Worm (Caenorhabditis elegans) whole organism, dauer: Measurements from ENCODE around the gene cpg-19.

Source experiments
- unc-62 ChIP-seq: sonication (generic microtip); optimal IDR thresholded peaks from 2 replicates; lab custom pipeline; 2017; ENCODE audit warnings: missing biosample characterization, missing genetic modification reagents, missing genetic modification characterization

The cpg-19 gene

DNA sequence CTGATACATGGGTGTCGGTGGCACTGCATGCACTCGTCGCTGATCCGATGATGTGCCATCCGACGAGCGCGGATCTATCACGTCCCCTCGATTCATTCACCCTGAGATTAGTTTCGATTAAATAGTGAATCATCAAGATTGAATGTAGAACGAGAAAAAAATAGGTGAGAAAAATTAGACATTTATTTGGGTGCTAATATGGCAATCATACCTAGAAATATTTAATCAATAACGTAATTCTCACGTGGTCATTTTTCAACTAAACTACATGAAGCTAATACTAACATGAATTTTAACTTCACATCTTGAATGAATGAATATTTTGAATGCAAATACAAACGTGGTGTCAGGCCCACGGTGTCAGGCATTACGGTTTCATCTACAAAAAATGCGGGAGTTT, 12.2 kb upstream of the cpg-19 start, which contains the start of gene F59C12.3:
TSS of gene F59C12.3 (minus strand) at position 101 of the 400 bp plus-strand sequence.
- TF ChIP-seq unc-62 (GFP tag; lab: Kevin White, UChicago): no peak

DNA sequence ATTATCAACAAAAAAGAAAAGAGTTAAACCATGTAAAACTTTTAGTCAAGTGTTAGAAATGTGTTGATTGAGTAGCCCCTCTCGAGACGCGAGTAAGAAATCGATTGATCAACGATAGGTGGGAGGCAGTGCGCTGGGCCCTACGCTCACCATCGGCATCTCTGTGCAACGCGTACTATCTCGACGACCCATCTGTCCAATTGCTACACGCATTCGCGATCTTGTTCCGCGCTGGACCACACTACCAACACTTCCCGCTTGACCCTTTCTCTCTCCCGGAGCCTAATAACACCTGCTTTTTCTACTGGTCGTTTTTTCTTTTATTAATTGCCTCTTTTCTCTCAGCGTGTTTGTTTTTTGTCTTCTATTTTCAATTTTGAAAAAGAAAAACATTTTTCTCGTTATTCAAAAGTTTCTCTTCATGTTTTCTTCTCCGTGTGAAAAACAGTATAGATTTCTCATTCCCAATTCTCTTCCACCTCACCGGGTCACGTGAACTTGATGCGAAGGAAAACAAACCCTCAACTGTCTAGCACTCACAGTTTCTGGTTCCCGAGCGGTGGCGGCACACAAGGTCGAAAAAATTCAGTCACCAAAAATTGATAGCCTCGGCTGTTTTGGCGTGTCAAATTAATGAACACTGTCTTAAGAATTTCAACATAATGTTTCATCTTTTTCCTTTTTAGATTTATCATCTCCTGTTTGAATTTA, 10.1 kb upstream of the cpg-19 start:
- TF ChIP-seq unc-62 (GFP tag; lab: Kevin White, UChicago): no peak

DNA sequence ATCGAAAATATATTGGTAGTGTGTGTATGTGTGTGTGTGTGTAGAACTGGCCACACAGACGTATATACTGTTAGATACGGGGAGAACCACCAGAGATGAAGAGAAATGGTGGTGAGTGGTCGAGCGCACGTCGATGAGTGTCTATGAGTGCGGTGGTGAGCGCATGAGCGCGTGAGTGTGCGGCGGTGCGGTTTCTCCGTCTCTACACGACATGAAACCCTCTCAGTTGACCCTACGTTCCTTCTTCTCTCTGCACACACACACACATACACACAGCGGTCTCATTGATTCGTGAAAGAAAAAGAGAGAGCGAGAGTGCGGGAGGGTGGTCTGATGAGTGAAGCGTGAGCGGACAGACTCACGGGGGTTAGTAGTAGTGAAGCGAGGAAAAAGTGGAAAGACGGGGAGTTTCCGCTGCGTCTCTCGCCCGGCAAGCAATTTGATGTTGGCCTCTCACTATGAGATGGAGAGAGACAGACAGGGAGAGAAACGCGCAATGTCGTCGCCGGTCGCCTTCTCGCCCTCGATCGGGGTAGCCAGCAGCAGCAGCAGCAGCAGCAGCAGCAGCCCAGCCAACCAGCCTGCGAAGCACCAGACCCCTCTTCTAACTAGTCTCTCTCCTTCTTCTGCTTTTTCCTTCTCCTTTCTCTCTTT, 9.2 kb upstream of the cpg-19 start:
- TF ChIP-seq unc-62 (GFP tag; lab: Kevin White, UChicago): no peak

DNA sequence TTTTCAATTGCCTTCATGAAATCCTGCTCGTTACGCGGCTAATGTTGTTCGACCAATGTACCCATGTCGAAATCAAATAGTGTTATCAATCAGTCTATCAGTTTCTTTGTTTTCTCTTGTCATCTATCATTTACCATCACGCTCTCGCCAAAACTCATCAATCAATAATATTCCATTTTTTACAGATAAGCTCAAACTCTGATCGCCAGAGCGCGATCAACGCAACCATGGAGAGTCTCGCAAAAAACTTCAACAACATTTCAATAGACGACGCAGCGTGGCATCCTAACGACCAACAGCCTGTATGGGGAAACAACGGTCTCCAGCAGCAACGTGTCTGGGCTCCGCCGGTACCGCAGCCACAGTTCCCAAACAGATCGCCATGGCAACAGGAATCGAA, 8.3 kb upstream of the cpg-19 start, which contains the start of gene ain-1:
TSS of gene ain-1 (plus strand) at position 186 of the 400 bp plus-strand sequence.
- no peak for TF ChIP-seq unc-62 (GFP tag; lab: Kevin White, UChicago)

DNA sequence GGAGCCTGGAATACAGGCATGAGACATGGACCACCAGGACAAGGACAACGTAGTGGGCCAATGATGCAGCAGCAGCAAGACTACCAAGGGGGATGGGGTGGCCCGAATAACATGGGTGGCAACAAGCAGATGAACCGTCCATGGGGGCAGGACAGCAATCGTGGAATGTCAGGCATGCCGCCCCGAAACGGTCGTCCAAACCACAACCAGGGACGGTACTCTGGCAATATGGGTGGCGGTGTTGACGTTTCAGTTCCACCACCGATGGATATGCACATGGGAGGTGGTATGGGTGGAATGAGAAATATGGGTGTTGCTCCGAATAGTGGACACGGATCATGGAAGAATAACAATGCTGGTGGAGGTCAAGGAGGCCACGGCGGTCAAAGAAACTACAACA, 7.5 kb upstream of the cpg-19 start:
- no peak for TF ChIP-seq unc-62 (GFP tag; lab: Kevin White, UChicago)

DNA sequence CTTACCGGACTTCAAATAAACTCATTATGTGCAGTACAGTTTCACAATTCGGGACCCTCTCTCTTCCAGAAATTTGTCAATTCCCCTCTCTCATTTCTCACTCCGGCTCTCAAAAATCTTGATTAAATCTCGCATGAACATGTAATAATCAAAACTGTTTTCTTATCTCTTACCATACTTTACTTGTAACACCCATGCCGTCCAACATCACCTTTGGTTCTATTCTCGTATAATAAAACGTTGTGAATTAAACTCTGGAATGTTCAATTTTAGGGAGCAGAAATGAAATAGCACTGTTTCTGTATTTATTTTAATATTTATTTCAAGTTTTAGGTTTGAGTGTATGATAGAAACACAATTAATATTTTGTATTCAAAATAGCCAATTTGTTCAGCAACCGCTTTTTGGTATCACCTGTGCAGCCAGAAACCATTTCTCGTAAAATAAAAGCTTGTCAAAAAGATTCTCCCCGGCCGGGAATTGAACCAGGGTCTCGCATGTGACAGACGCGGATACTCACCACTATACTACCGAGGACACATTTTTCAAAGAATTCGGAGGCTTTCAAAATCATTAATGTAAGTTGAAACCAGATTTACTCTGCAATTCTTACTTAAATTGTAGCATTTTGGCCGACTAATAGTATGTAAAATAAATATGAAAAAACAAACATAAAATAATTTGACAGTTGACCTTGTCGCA, 4.0 kb upstream of the cpg-19 start:
- no peak for TF ChIP-seq unc-62 (GFP tag; lab: Kevin White, UChicago)

DNA sequence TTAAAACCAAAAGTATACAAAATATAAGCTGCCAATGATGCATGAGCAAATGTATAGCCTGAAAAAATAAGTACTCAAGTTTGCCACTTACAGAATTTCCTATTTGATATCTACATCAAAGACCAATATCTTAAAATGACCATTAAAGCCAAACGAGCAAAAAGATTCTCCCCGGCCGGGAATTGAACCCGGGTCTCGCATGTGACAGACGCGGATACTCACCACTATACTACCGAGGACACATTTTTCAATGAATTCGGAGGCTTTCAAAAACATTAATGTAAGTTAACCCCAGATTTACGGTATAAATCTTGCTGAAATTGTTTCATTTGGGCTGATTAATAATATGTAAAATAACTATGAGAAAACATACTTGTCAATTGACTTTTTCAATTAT, 3.5 kb upstream of the cpg-19 start:
- TF ChIP-seq unc-62 (GFP tag; lab: Kevin White, UChicago): no peak

DNA sequence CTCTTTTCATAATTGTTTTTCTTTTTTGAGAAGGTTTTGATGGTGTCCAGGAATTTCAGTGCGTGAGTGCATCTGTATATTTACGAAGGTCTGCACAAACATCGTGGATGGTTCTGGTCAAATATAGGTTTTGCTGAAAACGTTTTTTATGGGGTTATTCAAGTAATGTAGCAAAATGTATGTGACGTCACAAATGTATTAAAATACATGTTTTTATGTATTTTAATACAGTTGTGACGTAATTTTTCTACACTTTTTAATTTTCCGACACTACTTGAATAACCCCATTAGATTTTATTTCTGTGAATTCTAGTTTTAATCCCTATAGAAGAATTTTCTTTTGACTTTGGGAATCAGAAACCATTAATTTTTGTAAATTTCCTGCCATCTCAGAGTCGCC, 2.9 kb upstream of the cpg-19 start:
- TF ChIP-seq unc-62 (GFP tag; lab: Kevin White, UChicago): no peak

DNA sequence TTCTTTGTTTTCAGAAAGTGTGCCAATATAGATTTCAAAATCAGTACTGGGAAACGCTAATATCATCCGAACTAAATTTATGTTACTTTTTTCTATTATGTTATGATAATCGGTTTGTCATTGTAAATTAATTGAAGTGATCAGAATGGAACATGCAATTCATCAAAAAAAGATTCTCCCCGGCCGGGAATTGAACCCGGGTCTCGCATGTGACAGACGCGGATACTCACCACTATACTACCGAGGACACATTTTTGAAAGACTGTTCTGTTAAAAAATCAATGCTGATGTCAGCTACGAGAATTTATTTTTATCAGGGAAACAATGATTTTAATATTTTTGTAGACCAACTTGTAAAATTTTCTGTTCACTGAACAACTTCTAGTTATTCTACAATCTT, 2.4 kb upstream of the cpg-19 start:
- no peak for TF ChIP-seq unc-62 (GFP tag; lab: Kevin White, UChicago)

DNA sequence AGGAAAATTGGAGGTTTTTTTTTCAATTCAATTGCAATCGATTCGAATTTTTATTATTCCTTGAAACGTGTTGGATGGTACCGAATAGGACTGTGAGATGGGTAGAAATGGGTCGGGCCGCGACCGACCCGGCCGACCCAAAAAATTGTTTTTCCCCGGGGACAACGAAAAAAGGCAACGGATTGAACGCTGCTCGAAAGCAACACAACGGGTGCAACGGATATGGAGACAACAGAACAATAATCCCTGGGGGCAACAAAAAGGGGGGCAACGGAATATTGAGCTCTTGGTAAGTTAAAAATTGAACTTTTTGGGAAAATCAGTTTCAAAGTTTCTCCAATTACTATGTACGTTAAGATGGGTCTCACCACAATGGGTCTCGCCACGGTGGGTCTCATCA, 1.7 kb downstream of the cpg-19 start:
- no peak for TF ChIP-seq unc-62 (GFP tag; lab: Kevin White, UChicago)

DNA sequence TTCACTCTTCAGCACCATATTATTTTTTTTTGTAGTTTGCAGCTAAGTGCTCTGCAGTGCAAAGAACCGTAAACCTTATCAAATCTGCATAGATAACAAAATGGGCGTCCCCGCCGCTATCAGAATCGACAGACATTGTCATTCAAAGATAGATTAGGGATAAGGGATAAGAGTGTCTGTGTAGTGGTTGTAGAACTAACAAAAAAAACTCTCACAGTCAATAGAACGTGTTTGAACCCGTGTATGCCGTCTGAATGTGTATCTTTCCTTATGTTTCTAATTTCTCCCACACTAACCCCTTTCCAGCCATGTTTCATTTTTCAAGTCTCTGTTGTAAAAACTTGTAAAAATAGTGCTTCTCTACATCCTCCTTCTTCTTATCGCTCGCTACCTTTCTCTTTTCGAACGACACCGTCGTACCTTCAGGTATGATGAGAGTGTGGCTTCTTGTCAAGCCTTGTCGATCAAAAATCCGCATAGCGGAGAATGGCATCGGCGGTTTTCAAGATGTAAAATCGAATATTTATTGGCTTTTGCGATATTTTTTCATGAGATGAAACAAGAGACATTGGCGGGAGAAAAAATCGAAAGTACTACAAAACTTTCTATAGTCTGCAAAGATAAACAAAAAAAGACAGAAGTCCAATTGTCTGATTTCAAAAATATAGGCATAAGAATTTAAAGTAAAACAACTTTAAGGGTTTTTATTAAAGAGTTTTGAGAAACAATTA, 3.6 kb downstream of the cpg-19 start:
- no peak for TF ChIP-seq unc-62 (GFP tag; lab: Kevin White, UChicago)

DNA sequence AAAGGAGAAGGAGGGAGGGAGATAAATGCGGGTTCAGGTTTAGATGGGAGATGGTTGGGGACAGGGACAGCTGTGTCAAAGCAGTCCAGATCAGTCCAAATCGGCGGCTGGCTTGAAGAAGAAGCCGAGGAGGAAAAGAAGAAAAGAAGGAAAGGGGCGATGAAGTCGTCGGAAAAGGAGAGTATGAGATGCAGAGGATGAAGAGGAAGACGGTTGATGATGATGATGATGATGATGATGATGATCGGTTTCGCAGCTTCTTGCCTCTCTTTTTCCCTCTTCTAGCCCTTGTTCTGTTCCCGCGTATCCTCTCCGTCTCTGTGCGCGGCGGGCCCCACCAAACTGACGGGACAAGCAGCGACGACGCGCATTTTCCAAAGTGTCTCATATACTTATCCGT, 5.2 kb downstream of the cpg-19 start:
- no peak for TF ChIP-seq unc-62 (GFP tag; lab: Kevin White, UChicago)

DNA sequence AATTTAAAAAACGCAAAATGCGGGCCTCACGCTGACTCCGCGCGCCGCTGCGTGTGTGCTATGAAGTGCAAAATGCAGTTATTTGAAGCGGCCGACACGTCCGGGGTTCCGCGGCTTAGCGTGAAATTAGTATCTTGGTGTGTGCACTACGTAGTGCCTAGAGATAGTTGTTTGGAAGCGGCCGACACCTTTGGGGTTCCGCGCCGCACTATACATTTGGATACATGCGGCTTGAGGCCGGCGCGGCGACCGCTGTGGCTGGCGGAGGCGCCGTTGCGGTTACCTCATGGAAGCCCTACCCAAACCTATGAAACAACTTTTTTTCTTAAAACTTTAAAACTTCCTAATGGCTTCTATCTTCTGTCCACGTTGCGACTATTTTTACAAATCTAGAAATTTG, 7.6 kb downstream of the cpg-19 start:
- TF ChIP-seq unc-62 (GFP tag; lab: Kevin White, UChicago): no peak

DNA sequence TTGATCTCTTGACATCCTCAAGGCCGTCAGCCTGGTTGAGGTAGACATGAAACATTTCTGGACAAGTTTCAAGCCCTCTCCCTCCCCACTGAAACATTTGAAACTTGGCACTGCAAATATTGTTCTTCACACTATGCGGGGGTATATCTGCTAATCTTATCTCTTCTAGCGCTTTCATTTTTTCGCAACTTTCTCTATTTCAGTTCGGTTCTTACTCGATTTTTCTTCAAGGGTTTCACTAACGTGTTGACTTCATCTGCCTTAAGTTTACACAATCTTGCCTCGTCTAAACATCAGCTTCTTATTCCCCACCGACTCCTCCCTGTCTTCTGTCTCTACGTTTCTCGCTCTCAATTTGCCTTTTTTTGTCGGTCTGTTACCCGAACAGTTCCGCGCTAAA, 8.2 kb downstream of the cpg-19 start:
- no peak for TF ChIP-seq unc-62 (GFP tag; lab: Kevin White, UChicago)

DNA sequence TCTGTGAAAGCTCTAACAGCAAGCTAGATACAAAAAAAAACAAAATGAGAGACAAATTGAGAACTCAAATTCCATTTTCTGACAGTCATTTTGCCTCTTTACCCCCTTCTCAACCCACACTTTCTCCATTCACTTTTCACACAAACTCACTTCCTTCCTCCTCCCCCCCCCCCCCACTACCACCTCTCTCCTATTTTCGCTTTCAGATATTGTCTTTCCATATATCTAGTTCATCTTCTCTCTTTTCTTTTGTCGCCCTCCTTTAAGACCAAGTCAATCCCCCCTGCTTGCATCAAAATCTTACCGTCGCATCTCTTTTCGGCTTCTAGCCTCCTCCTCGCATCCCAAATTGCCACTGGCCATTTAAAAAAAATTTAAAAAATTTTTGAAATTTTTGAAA, 10.2 kb downstream of the cpg-19 start:
- no peak for TF ChIP-seq unc-62 (GFP tag; lab: Kevin White, UChicago)

DNA sequence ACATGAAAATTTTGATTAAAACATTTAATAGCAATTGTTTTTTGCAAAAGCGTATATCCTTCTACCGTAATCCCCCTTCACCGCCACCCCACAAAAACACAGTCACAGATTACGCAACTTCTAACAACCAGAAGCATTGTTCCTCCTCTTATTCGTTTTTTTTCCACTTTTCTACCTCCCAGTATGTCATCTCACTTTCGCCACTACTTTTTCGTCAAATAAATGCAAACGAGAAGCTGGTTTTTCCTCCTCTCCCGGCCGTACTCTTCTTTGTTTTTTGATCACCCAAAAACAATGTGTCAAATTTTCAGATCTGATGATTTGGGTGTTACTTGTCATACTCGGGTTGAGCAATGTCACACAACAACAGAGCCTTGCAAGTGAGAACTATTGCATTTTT, 11.4 kb downstream of the cpg-19 start, which contains the start of gene C06G1.1:
TSS of gene C06G1.1 (plus strand) at position 301 of the 400 bp plus-strand sequence.
- TF ChIP-seq unc-62 (GFP tag; lab: Kevin White, UChicago): no peak
